Fruit fly (Drosophila melanogaster): ENCODE results near the gene Sfp24Bd.

The Sfp24Bd gene

DNA sequence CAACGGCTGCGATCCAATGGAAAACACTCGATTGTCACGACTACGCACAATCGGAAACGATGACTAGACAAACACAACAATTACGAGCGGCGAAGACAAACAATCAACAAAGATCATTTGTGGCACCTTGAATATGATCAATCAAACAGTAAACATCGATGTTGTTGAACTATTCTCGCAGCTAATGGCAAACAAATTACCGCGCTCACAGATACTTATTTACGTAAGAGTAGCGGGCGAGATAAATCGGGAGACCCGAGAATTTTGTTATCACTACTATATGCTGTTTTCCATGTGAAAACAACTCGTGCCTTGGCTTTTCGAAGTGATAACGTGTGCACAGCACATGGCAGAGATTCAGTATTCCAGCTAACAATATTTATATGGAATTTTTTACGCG is 40.1 kb downstream of the Sfp24Bd start (continued):
- TF ChIP-seq Chrac-16 (GFP tag; optimal IDR thresholded peaks at IDR 0.05), result peak; percentile 46
- TF ChIP-seq Scr (GFP tag; IDR thresholded peaks at IDR 0.05; ENCODE audit: partially characterized antibody), result no peak
- TF ChIP-seq lmd (GFP tag; IDR thresholded peaks at IDR 0.05), result no peak
- TF ChIP-seq CG12942 (GFP tag; optimal IDR thresholded peaks at IDR 0.05), result peak; percentile 63
- peak; percentile 91 for TF ChIP-seq NC2β (GFP tag; optimal IDR thresholded peaks at IDR 0.05)
- TF ChIP-seq NC2α (GFP tag; optimal IDR thresholded peaks at IDR 0.05), result no peak
- TF ChIP-seq Gsc (GFP tag; IDR thresholded peaks at IDR 0.05), result no peak
- TF ChIP-seq tap (tag; optimal IDR thresholded peaks at IDR 0.05), result peak; percentile 67
- peak; percentile 87 for TF ChIP-seq CG6254 (GFP tag; optimal IDR thresholded peaks at IDR 0.05)
- TF ChIP-seq CG15696 (tag; optimal IDR thresholded peaks at IDR 0.05), result peak; percentile 98
- no peak for TF ChIP-seq Dp (GFP tag; optimal IDR thresholded peaks at IDR 0.05)
- TF ChIP-seq Vsx1 (GFP tag; optimal IDR thresholded peaks at IDR 0.05), result peak; percentile 75
- peak; percentile 81 for TF ChIP-seq Spps (tag; optimal IDR thresholded peaks at IDR 0.05)
- peak; percentile 38; the same call in 1 of the 2 replicates for TF ChIP-seq CG1024 (GFP tag; IDR thresholded peaks at IDR 0.05)
- TF ChIP-seq repo (GFP tag; optimal IDR thresholded peaks at IDR 0.05), result peak; percentile 59
- peak; percentile 97 for TF ChIP-seq CrebB (tag; optimal IDR thresholded peaks at IDR 0.05)
- TF ChIP-seq CG14441 (GFP tag; IDR thresholded peaks at IDR 0.05), result peak; percentile 41; the same call in 1 of the 2 replicates
- no peak for TF ChIP-seq Hmx (GFP tag; optimal IDR thresholded peaks at IDR 0.05)
- no peak for TF ChIP-seq CG14965 (GFP tag; optimal IDR thresholded peaks at IDR 0.05; ENCODE audit: borderline replicate concordance)
- no peak for TF ChIP-seq Fer2 (tag; optimal IDR thresholded peaks at IDR 0.05)
- no peak for TF ChIP-seq sima (GFP tag; optimal IDR thresholded peaks at IDR 0.05)
- peak; percentile 74 for TF ChIP-seq CG8944 (GFP tag; optimal IDR thresholded peaks at IDR 0.05)
- TF ChIP-seq fu2 (GFP tag; optimal IDR thresholded peaks at IDR 0.05), result peak; percentile 52
- TF ChIP-seq Doc2 (GFP tag; IDR thresholded peaks at IDR 0.05), result no peak
- peak; percentile 77 for TF ChIP-seq chn (GFP tag; optimal IDR thresholded peaks at IDR 0.05)
- TF ChIP-seq HLH4C (GFP tag; IDR thresholded peaks at IDR 0.05; ENCODE audit: partially characterized antibody), result no peak
- peak; percentile 93 for TF ChIP-seq CG8089 (GFP tag; optimal IDR thresholded peaks at IDR 0.05)
- TF ChIP-seq Ssrp (tag; optimal IDR thresholded peaks at IDR 0.05), result no peak
- peak; percentile 84 for TF ChIP-seq CG8924 (tag; optimal IDR thresholded peaks at IDR 0.05)
- no peak for TF ChIP-seq fd3F (GFP tag; optimal IDR thresholded peaks at IDR 0.05)
- TF ChIP-seq CG32767 (GFP tag; IDR thresholded peaks at IDR 0.05), result 0 out of 2 replicates have a peak, but pooled peaks have one; percentile 21
- peak; percentile 86 for TF ChIP-seq gce (GFP tag; IDR thresholded peaks at IDR 0.05)
- TF ChIP-seq ac (GFP tag; optimal IDR thresholded peaks at IDR 0.05), result no peak
- TF ChIP-seq ap (GFP tag; IDR thresholded peaks at IDR 0.05), result peak; percentile 37; the same call in 1 of the 2 replicates
- peak; percentile 80 for TF ChIP-seq CG9876 (GFP tag; optimal IDR thresholded peaks at IDR 0.05)
- peak; percentile 89 for TF ChIP-seq CG15011 (GFP tag; optimal IDR thresholded peaks at IDR 0.05)
- TF ChIP-seq lov (optimal IDR thresholded peaks at IDR 0.05), result no peak
- peak; percentile 75; the same call in 2 of the 3 replicates for TF ChIP-seq lov (GFP tag; IDR thresholded peaks at IDR 0.05)
- peak; percentile 55 for TF ChIP-seq unpg (GFP tag; optimal IDR thresholded peaks at IDR 0.05)
- TF ChIP-seq dimm (GFP tag; IDR thresholded peaks at IDR 0.05), result no peak
- peak; percentile 76 for TF ChIP-seq scrt (GFP tag; optimal IDR thresholded peaks at IDR 0.05)
- TF ChIP-seq ato (GFP tag; IDR thresholded peaks at IDR 0.05; ENCODE audit: partially characterized antibody), result no peak
- no peak for TF ChIP-seq fru (optimal IDR thresholded peaks at IDR 0.05)
- peak; percentile 76 for TF ChIP-seq psq (GFP tag; optimal IDR thresholded peaks at IDR 0.05)
- TF ChIP-seq emc (GFP tag; optimal IDR thresholded peaks at IDR 0.05), result no peak
- peak; percentile 69 for TF ChIP-seq CG12744 (GFP tag; optimal IDR thresholded peaks at IDR 0.05)
- no peak for TF ChIP-seq ttk (GFP tag; IDR thresholded peaks at IDR 0.05)
- TF ChIP-seq Fer3 (tag; optimal IDR thresholded peaks at IDR 0.05), result peak; percentile 73
- TF ChIP-seq crol (GFP tag; IDR thresholded peaks at IDR 0.05), result no peak
- TF ChIP-seq CG3065 (GFP tag; optimal IDR thresholded peaks at IDR 0.05), result peak; percentile 33
- no peak for TF ChIP-seq ERR (GFP tag; optimal IDR thresholded peaks at IDR 0.05)
- peak; percentile 93 for TF ChIP-seq Xrp1 (GFP tag; IDR thresholded peaks at IDR 0.05)
